ENCODE assay signal across 2 fruit fly cellular contexts in genomic region chr2L:3000517-3000934, dm6.
TF ChIP-seq lines count a peak whose summit lies in the region.

No protein-coding gene starts in this region.

- no peak for TF ChIP-seq CTCF in whole organism, embryonic (GFP tag; optimal IDR thresholded peaks at IDR 0.05; lab: Kevin White, UChicago)

TF ChIP-seq in whole organism, embryonic, 481 proteins besides CTCF, POLR2A, EP300 and RAD21 (continues in another document):
- TF ChIP-seq vvl (GFP tag; IDR thresholded peaks at IDR 0.05; lab: Robert Waterston, UW) (peak; percentile 66; the same call in 1 of the 2 replicates), CG11247 (GFP tag; IDR thresholded peaks at IDR 0.05; lab: Robert Waterston, UW) (no peak), CG15479 (GFP tag; optimal IDR thresholded peaks at IDR 0.05; lab: Kevin White, UChicago) (peak; percentile 90), Nf-YB (GFP tag; optimal IDR thresholded peaks at IDR 0.05; lab: Kevin White, UChicago) (peak; percentile 53), HLH4C (GFP tag; IDR thresholded peaks at IDR 0.05; lab: Robert Waterston, UW; ENCODE audit: partially characterized antibody) (no peak), CG2129 (GFP tag; IDR thresholded peaks at IDR 0.05; lab: Robert Waterston, UW; ENCODE audit: partially characterized antibody) (peak; percentile 31; the same call in 1 of the 2 replicates), hkb (optimal IDR thresholded peaks at IDR 0.05; lab: Kevin White, UChicago) (no peak), hkb (GFP tag; IDR thresholded peaks at IDR 0.05; lab: Robert Waterston, UW) (no peak), CG3726 (GFP tag; IDR thresholded peaks at IDR 0.05; lab: Robert Waterston, UW) (no peak), Doc3 (GFP tag; IDR thresholded peaks at IDR 0.05; lab: Robert Waterston, UW; ENCODE audit: partially characterized antibody) (peak; percentile 49; the same call in 2 of the 3 replicates), ase (GFP tag; IDR thresholded peaks at IDR 0.05; lab: Robert Waterston, UW) (no peak), CG16813 (GFP tag; IDR thresholded peaks at IDR 0.05; lab: Robert Waterston, UW; ENCODE audit: partially characterized antibody) (peak; percentile 31; the same call in 1 of the 3 replicates), fru (optimal IDR thresholded peaks at IDR 0.05; lab: Kevin White, UChicago) (no peak), gsb-n (tag; optimal IDR thresholded peaks at IDR 0.05; lab: Kevin White, UChicago) (peak; percentile 26), Dll (GFP tag; IDR thresholded peaks at IDR 0.05; lab: Robert Waterston, UW; ENCODE audit: partially characterized antibody) (peak; percentile 54; the same call in 1 of the 4 replicates), CG11456 (GFP tag; IDR thresholded peaks at IDR 0.05; lab: Robert Waterston, UW) (no peak), D (optimal IDR thresholded peaks at IDR 0.05; lab: Kevin White, UChicago) (peak; percentile 91), D (GFP tag; optimal IDR thresholded peaks at IDR 0.05; lab: Kevin White, UChicago) (no peak), Pdp1 (GFP tag; optimal IDR thresholded peaks at IDR 0.05; lab: Kevin White, UChicago) (peak in 1 of 2 experiments; percentile 37), crol (GFP tag; IDR thresholded peaks at IDR 0.05; lab: Robert Waterston, UW) (0 out of 2 replicates have a peak, but pooled peaks have one; percentile 29), CG3838 (GFP tag; optimal IDR thresholded peaks at IDR 0.05; lab: Kevin White, UChicago) (peak; percentile 41), CG1602 (GFP tag; optimal IDR thresholded peaks at IDR 0.05; lab: Kevin White, UChicago) (no peak), BEAF-32 (GFP tag; optimal IDR thresholded peaks at IDR 0.05; lab: Kevin White, UChicago) (peak; percentile 41), CG1832 (GFP tag; optimal IDR thresholded peaks at IDR 0.05; lab: Kevin White, UChicago) (peak; percentile 43), H2.0 (GFP tag; IDR thresholded peaks at IDR 0.05; lab: Robert Waterston, UW) (no peak), CG6791 (GFP tag; IDR thresholded peaks at IDR 0.05; lab: Robert Waterston, UW; ENCODE audit: partially characterized antibody) (0 out of 3 replicates have a peak, but pooled peaks have one; percentile 4), unc-4 (GFP tag; IDR thresholded peaks at IDR 0.05; lab: Robert Waterston, UW; ENCODE audit: partially characterized antibody) (0 out of 2 replicates have a peak, but pooled peaks have one; percentile 17), CG11723 (GFP tag; optimal IDR thresholded peaks at IDR 0.05; lab: Kevin White, UChicago) (no peak), cad (GFP tag; optimal IDR thresholded peaks at IDR 0.05; lab: Kevin White, UChicago) (peak; percentile 83), Tbp (GFP tag; optimal IDR thresholded peaks at IDR 0.05; lab: Kevin White, UChicago) (no peak), her (GFP tag; optimal IDR thresholded peaks at IDR 0.05; lab: Kevin White, UChicago) (no peak), tll (GFP tag; optimal IDR thresholded peaks at IDR 0.05; lab: Kevin White, UChicago) (peak in 1 of 2 experiments; percentile 93), Med (GFP tag; lab: Kevin White, UChicago) (no peak), unpg (GFP tag; optimal IDR thresholded peaks at IDR 0.05; lab: Kevin White, UChicago) (no peak), Chrac-16 (GFP tag; optimal IDR thresholded peaks at IDR 0.05; lab: Kevin White, UChicago) (no peak), Dip2 (GFP tag; IDR thresholded peaks at IDR 0.05; lab: Robert Waterston, UW) (no peak), kah (GFP tag; optimal IDR thresholded peaks at IDR 0.05; lab: Kevin White, UChicago) (peak; percentile 79), kni (GFP tag; optimal IDR thresholded peaks at IDR 0.05; lab: Kevin White, UChicago) (peak; percentile 45), tap (tag; optimal IDR thresholded peaks at IDR 0.05; lab: Kevin White, UChicago) (no peak), Gsc (GFP tag; IDR thresholded peaks at IDR 0.05; lab: Robert Waterston, UW) (no peak), sna (GFP tag; IDR thresholded peaks at IDR 0.05; lab: Robert Waterston, UW; ENCODE audit: partially characterized antibody) (0 out of 2 replicates have a peak, but pooled peaks have one; percentile 35), Rfx (GFP tag; IDR thresholded peaks at IDR 0.05; lab: Robert Waterston, UW) (no peak), tio (GFP tag; optimal IDR thresholded peaks at IDR 0.05; lab: Kevin White, UChicago) (no peak)

TF ChIP-seq in whole organism, pupa, 21 proteins besides CTCF, POLR2A, EP300 and RAD21:
- TF ChIP-seq CG12605 (GFP tag; IDR thresholded peaks at IDR 0.05; lab: Robert Waterston, UW) (peak; percentile 51; the same call in 1 of the 2 replicates), CG8159 (tag; optimal IDR thresholded peaks at IDR 0.05; lab: Kevin White, UChicago) (no peak), CG13204 (GFP tag; optimal IDR thresholded peaks at IDR 0.05; lab: Kevin White, UChicago) (peak; percentile 50)
